Worm (Caenorhabditis elegans): ENCODE measurements around the gene col-132.

- TF ChIP-seq klf-2 (GFP tag; conservative IDR thresholded peaks at IDR 0.05) (no peak), cog-1 (tag; optimal IDR thresholded peaks at IDR 0.05) (no peak), flt-1 (GFP tag; IDR thresholded peaks at IDR 0.05) (no peak), tab-1 (GFP tag; IDR thresholded peaks at IDR 0.05) (no peak), T22C8.4 (GFP tag; IDR thresholded peaks at IDR 0.05) (no peak), ztf-29 (GFP tag; IDR thresholded peaks at IDR 0.05) (no peak), ztf-23 (GFP tag; IDR thresholded peaks at IDR 0.05) (no peak)
Measured at ce11 chrIV:13095462-13095861, 4.6 kb upstream of the col-132 start, which contains the start of gene rfc-3.
